Worm (Caenorhabditis elegans): ENCODE data around the gene glb-11.

The glb-11 gene

DNA sequence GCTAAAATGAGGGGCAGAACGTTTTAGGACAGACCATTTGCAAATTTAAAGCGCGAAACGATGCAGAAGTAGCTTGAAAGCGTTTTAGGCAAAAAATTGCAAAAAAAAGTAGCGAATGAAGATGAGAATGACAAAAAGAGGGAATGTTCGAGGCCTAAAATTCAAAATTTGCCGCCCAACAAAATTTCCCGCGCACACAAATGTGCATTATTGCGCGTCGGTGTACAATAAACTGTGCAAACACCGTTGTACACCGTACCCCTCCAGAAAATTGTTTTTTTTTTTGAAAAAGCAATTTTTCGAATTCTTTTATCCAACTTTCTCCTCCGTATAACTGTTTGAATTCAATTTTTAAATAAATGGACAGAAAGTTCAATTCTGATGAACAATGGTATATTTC lies 27.8 kb upstream of the glb-11 start, which contains the start of gene snpc-3.4 (continued):
- TF ChIP-seq nhr-23 (tag; optimal IDR thresholded peaks at IDR 0.05) = no peak
- peak; percentile 80 for TF ChIP-seq crh-2 (tag; optimal IDR thresholded peaks at IDR 0.05)
- TF ChIP-seq sma-9 (GFP tag; optimal IDR thresholded peaks at IDR 0.05) = peak; percentile 24
- no peak for TF ChIP-seq sma-9 (tag; optimal IDR thresholded peaks at IDR 0.05)
- TF ChIP-seq fos-1 (tag; optimal IDR thresholded peaks at IDR 0.05) = peak; percentile 65
- TF ChIP-seq dmd-4 (tag; optimal IDR thresholded peaks at IDR 0.05) = no peak
- no peak for TF ChIP-seq nhr-237 (tag; optimal IDR thresholded peaks at IDR 0.05)
- TF ChIP-seq F13H6.1 (tag; optimal IDR thresholded peaks at IDR 0.05) = peak; percentile 17
- TF ChIP-seq unc-62 (GFP tag; optimal IDR thresholded peaks at IDR 0.05) = no peak
- peak; percentile 74 for TF ChIP-seq lin-13 (GFP tag; optimal IDR thresholded peaks at IDR 0.05)
- no peak for TF ChIP-seq mdl-1 (tag; optimal IDR thresholded peaks at IDR 0.05)
- TF ChIP-seq lin-39 (tag; optimal IDR thresholded peaks at IDR 0.05) = no peak
- TF ChIP-seq ztf-4 (tag; optimal IDR thresholded peaks at IDR 0.05) = no peak
- peak; percentile 80 for TF ChIP-seq gmeb-1 (tag; optimal IDR thresholded peaks at IDR 0.05)
- no peak for TF ChIP-seq alr-1 (tag; optimal IDR thresholded peaks at IDR 0.05)
- no peak for TF ChIP-seq unc-39 (tag; optimal IDR thresholded peaks at IDR 0.05)
- peak; percentile 61 for TF ChIP-seq sma-3 (GFP tag; optimal IDR thresholded peaks at IDR 0.05)
- peak; percentile 10 for TF ChIP-seq nhr-6 (tag; optimal IDR thresholded peaks at IDR 0.05)
- TF ChIP-seq nhr-25 (tag; optimal IDR thresholded peaks at IDR 0.05) = peak; percentile 58

DNA sequence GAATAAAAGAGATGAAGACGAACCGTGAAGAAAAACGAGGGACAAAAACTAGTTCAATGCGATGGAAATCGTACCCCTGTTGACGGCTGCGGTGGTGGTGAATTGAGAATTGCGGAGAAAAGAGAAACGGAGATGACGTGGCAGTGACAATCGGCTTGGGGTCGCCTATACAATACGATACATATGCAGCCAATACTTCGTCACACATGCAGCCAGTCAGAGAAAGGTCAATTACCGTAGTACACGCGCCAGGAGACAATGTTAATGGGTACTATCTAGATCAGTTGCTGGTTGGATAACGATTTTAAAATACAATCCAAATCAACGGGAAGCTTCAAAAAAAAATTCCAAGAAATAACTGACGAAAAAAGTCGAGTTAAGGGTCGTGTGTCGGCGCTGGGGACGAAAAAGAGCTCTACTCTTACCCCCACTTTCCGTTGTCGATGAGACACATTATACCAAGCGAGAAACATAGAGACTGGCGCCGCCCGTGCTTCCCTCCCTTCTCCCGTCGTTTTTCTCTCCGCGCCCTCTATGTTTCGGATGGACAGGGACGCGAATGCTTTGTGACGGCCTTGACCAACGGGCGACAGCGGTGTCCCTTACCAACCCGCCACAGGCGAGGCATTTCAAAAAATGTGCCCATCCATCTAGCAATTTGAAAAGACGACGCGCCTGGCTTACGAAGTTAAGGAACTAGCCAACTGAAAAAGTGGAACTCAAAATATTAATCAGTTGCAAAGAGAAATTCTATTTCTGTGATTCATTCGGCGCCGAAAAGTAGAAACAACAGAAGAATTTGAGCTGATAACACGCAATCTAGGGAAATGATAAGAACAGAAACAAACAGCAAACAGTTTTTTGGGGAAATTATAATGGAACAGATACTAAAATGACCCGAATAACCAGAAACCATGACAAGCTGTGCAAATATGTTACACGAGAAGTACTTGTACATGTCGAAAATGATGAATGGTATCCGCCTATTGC lies 26.9 kb upstream of the glb-11 start:
- TF ChIP-seq nhr-129 (tag; optimal IDR thresholded peaks at IDR 0.05) = peak; percentile 9
- TF ChIP-seq mab-5 (tag; optimal IDR thresholded peaks at IDR 0.05) = peak; percentile 14
- TF ChIP-seq sem-4 (tag; optimal IDR thresholded peaks at IDR 0.05) = peak; percentile 39
- TF ChIP-seq lin-13 (GFP tag; optimal IDR thresholded peaks at IDR 0.05) = peak; percentile 5
- no peak for TF ChIP-seq ztf-4 (tag; optimal IDR thresholded peaks at IDR 0.05)
- peak; percentile 21 for TF ChIP-seq C34F6.9 (tag; optimal IDR thresholded peaks at IDR 0.05)
- peak in 1 of 2 experiments; percentile 46 for TF ChIP-seq lsy-2 (tag; optimal IDR thresholded peaks at IDR 0.05)
- peak; percentile 34 for TF ChIP-seq F13H6.1 (tag; optimal IDR thresholded peaks at IDR 0.05)
- TF ChIP-seq fos-1 (tag; optimal IDR thresholded peaks at IDR 0.05) = peak; percentile 88
- TF ChIP-seq unc-62 (GFP tag; optimal IDR thresholded peaks at IDR 0.05) = no peak
- TF ChIP-seq crh-2 (tag; optimal IDR thresholded peaks at IDR 0.05) = peak; percentile 18
- peak; percentile 32 for TF ChIP-seq unc-55 (GFP tag; optimal IDR thresholded peaks at IDR 0.05)
- TF ChIP-seq Y55F3AM.14 (GFP tag; optimal IDR thresholded peaks at IDR 0.05) = no peak

DNA sequence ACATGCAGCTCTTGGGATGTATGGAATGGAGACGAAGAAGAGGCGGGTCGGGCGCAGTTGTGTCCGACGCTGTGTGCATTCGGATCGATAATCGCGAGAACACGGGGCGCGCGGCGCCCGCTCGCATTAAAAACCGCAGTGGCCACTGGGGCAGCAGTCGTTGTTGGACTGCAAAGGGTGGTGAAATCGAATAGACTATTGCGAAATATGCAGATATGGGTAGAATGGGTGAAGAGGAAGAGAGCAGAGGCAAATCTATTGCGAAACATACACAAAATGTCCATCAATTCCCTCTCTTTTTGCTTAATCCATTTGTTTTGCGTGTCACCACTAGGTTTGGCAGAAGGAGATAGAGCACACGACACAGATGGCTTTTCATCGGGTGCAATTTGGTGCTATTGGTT lies 26.1 kb upstream of the glb-11 start:
- TF ChIP-seq lin-13 (GFP tag; optimal IDR thresholded peaks at IDR 0.05) (peak; percentile 2), sma-9 (GFP tag; optimal IDR thresholded peaks at IDR 0.05) (peak; percentile 72), sma-9 (tag; optimal IDR thresholded peaks at IDR 0.05) (no peak), alr-1 (tag; optimal IDR thresholded peaks at IDR 0.05) (no peak), lin-39 (tag; optimal IDR thresholded peaks at IDR 0.05) (peak; percentile 56), mbf-1 (tag; optimal IDR thresholded peaks at IDR 0.05) (no peak), nhr-129 (tag; optimal IDR thresholded peaks at IDR 0.05) (peak; percentile 85), nhr-237 (tag; optimal IDR thresholded peaks at IDR 0.05) (peak; percentile 46), crh-2 (tag; optimal IDR thresholded peaks at IDR 0.05) (peak; percentile 4), F13H6.1 (tag; optimal IDR thresholded peaks at IDR 0.05) (peak; percentile 60), gmeb-1 (tag; optimal IDR thresholded peaks at IDR 0.05) (no peak), elt-3 (tag; optimal IDR thresholded peaks at IDR 0.05) (no peak), R02D3.7 (tag; optimal IDR thresholded peaks at IDR 0.05) (no peak), nhr-6 (tag; optimal IDR thresholded peaks at IDR 0.05) (peak; percentile 63), ceh-82 (tag; optimal IDR thresholded peaks at IDR 0.05) (peak; percentile 6), nhr-11 (tag; optimal IDR thresholded peaks at IDR 0.05) (no peak), dmd-4 (tag; optimal IDR thresholded peaks at IDR 0.05) (no peak), elt-1 (tag; optimal IDR thresholded peaks at IDR 0.05) (no peak), ztf-1 (GFP tag; conservative IDR thresholded peaks at IDR 0.05) (no peak), mab-5 (tag; optimal IDR thresholded peaks at IDR 0.05) (peak; percentile 15), lsy-2 (tag; optimal IDR thresholded peaks at IDR 0.05) (peak; percentile 62 to 75), Y55F3AM.14 (GFP tag; optimal IDR thresholded peaks at IDR 0.05) (no peak), unc-62 (GFP tag; optimal IDR thresholded peaks at IDR 0.05) (no peak), nhr-10 (tag; optimal IDR thresholded peaks at IDR 0.05) (no peak), blmp-1 (tag; optimal IDR thresholded peaks at IDR 0.05; ENCODE audit: insufficient read depth) (no peak), ama-1 (optimal IDR thresholded peaks at IDR 0.05) (no peak), nhr-12 (tag; optimal IDR thresholded peaks at IDR 0.05) (no peak), peb-1 (tag; optimal IDR thresholded peaks at IDR 0.05) (no peak), ceh-16 (tag; optimal IDR thresholded peaks at IDR 0.05) (no peak), ztf-11 (tag; optimal IDR thresholded peaks at IDR 0.05) (peak; percentile 14), lin-11 (tag; optimal IDR thresholded peaks at IDR 0.05) (peak; percentile 51), skn-1 (tag; optimal IDR thresholded peaks at IDR 0.05) (no peak), sem-4 (tag; optimal IDR thresholded peaks at IDR 0.05) (peak; percentile 71), nhr-25 (tag; optimal IDR thresholded peaks at IDR 0.05) (no peak), unc-55 (GFP tag; optimal IDR thresholded peaks at IDR 0.05) (peak; percentile 88), zag-1 (tag; optimal IDR thresholded peaks at IDR 0.05) (peak; percentile 74), unc-39 (tag; optimal IDR thresholded peaks at IDR 0.05) (no peak), aly-2 (tag; optimal IDR thresholded peaks at IDR 0.05) (no peak), nhr-21 (tag; optimal IDR thresholded peaks at IDR 0.05) (no peak)
